Fruit fly (Drosophila melanogaster) whole organism, embryonic: Measurements from ENCODE around the gene Tsp29Fb.

Experiments
- Antp ChIP-seq: fragments of 200-800 bp; sonication (Bioruptor generic); optimal IDR thresholded peaks from 3 replicates; lab custom pipeline; 2016; ENCODE audit warnings: missing biosample characterization, missing genetic modification characterization
- B-H2 ChIP-seq: fragments of 200-800 bp; sonication (Bioruptor generic); optimal IDR thresholded peaks from 2 replicates; lab custom pipeline; 2018; ENCODE audit warnings: missing biosample characterization, mild to moderate bottlenecking, missing genetic modification characterization
- CG10274 ChIP-seq: fragments of 200-800 bp; sonication (Bioruptor generic); optimal IDR thresholded peaks from 3 replicates; lab custom pipeline; 2017; ENCODE audit warnings: missing biosample characterization, mild to moderate bottlenecking, missing genetic modification characterization
- CG10959 ChIP-seq: fragments of 200-800 bp; sonication (Bioruptor generic); IDR thresholded peaks from 2 replicates; pipeline ENCODE4 v1.3.6; 2022; ENCODE audit warnings: missing biosample characterization, missing genetic modification characterization
- CG11723 ChIP-seq: fragments of 200-800 bp; sonication (Bioruptor generic); optimal IDR thresholded peaks from 2 replicates; lab custom pipeline; 2017; ENCODE audit warnings: missing biosample characterization, mild to moderate bottlenecking, missing genetic modification characterization
- CG13894 ChIP-seq: fragments of 200-800 bp; sonication (Bioruptor generic); optimal IDR thresholded peaks from 3 replicates; lab custom pipeline; 2018; ENCODE audit warnings: missing biosample characterization, mild to moderate bottlenecking, missing genetic modification characterization, moderate library complexity
- CG1603 ChIP-seq: fragments of 200-800 bp; sonication (Bioruptor generic); optimal IDR thresholded peaks from 2 replicates; lab custom pipeline; 2019; ENCODE audit warnings: missing biosample characterization, mild to moderate bottlenecking, missing genetic modification characterization, moderate library complexity
- CG1647 ChIP-seq: fragments of 200-800 bp; sonication (Bioruptor generic); optimal IDR thresholded peaks from 3 replicates; lab custom pipeline; 2016; ENCODE audit warnings: missing biosample characterization, missing genetic modification characterization
- CG1832 ChIP-seq: fragments of 200-800 bp; sonication (Bioruptor generic); optimal IDR thresholded peaks from 2 replicates; lab custom pipeline; 2017; ENCODE audit warnings: missing biosample characterization, mild to moderate bottlenecking, missing genetic modification characterization, inconsistent platforms
- CG2116 ChIP-seq: fragments of 200-800 bp; sonication (Bioruptor generic); optimal IDR thresholded peaks from 3 replicates; lab custom pipeline; 2018; ENCODE audit warnings: missing biosample characterization, mild to moderate bottlenecking, missing genetic modification characterization
- CG2712 ChIP-seq: fragments of 200-800 bp; optimal IDR thresholded peaks from 3 replicates; lab custom pipeline; 2019; ENCODE audit warnings: missing biosample characterization, mild to moderate bottlenecking, missing genetic modification characterization, moderate library complexity
- CG2875 ChIP-seq: fragments of 200-800 bp; sonication (Bioruptor generic); optimal IDR thresholded peaks from 2 replicates; lab custom pipeline; 2017; ENCODE audit warnings: missing biosample characterization, mild to moderate bottlenecking, missing genetic modification characterization, missing genetic modification reagents
- CG2889 ChIP-seq: fragments of 200-800 bp; sonication (Bioruptor generic); IDR thresholded peaks from 3 replicates; pipeline ENCODE4 v1.3.6; 2022; ENCODE audit warnings: missing biosample characterization, missing genetic modification characterization
- CG30431 ChIP-seq: fragments of 200-800 bp; sonication (Bioruptor generic); optimal IDR thresholded peaks from 2 replicates; lab custom pipeline; 2017; ENCODE audit warnings: missing biosample characterization, missing genetic modification characterization
- CG3163 ChIP-seq: fragments of 200-800 bp; sonication (Bioruptor generic); optimal IDR thresholded peaks from 3 replicates; lab custom pipeline; 2016; ENCODE audit warnings: missing biosample characterization, missing genetic modification characterization
- CG42726 ChIP-seq: fragments of 200-800 bp; sonication (Bioruptor generic); IDR thresholded peaks from 2 replicates; pipeline ENCODE4 v1.3.6; 2022; ENCODE audit warnings: missing biosample characterization, missing genetic modification characterization; ENCODE audit not compliant: partially characterized antibody
- CG5180 ChIP-seq: fragments of 200-800 bp; sonication (Bioruptor generic); optimal IDR thresholded peaks from 3 replicates; lab custom pipeline; 2017; ENCODE audit warnings: missing biosample characterization, missing genetic modification characterization, mild to moderate bottlenecking, moderate library complexity, missing genetic modification reagents
- CG6654 ChIP-seq: fragments of 200-800 bp; sonication (Bioruptor generic); optimal IDR thresholded peaks from 2 replicates; lab custom pipeline; 2017; ENCODE audit warnings: missing biosample characterization, mild to moderate bottlenecking, missing genetic modification characterization
- CG8944 ChIP-seq: fragments of 200-800 bp; sonication (Bioruptor generic); optimal IDR thresholded peaks from 3 replicates; lab custom pipeline; 2016; ENCODE audit warnings: missing biosample characterization, missing genetic modification characterization
- Dip3 ChIP-seq: fragments of 200-800 bp; sonication (Bioruptor generic); optimal IDR thresholded peaks from 3 replicates; lab custom pipeline; 2016; ENCODE audit warnings: missing biosample characterization, missing genetic modification characterization
- Drgx ChIP-seq: fragments of 200-800 bp; sonication (Bioruptor generic); IDR thresholded peaks from 2 replicates; pipeline ENCODE4 v1.3.6; 2022; ENCODE audit warnings: missing biosample characterization, missing genetic modification characterization
- Ets65A ChIP-seq: fragments of 200-800 bp; sonication (Bioruptor generic); peaks from one replicate; lab custom pipeline; 2016; ENCODE audit warnings: missing biosample characterization, missing genetic modification characterization
- Gug ChIP-seq: fragments of 200-800 bp; sonication (Bioruptor generic); IDR thresholded peaks from 4 replicates; pipeline ENCODE4 v1.3.6; 2022; ENCODE audit warnings: missing biosample characterization, missing genetic modification characterization
- Hmx ChIP-seq: fragments of 200-800 bp; sonication (Bioruptor generic); optimal IDR thresholded peaks from 2 replicates; lab custom pipeline; 2016; ENCODE audit warnings: missing biosample characterization, missing genetic modification characterization
- Hr3 ChIP-seq: fragments of 200-800 bp; sonication (Bioruptor generic); optimal IDR thresholded peaks from 3 replicates; lab custom pipeline; 2016; ENCODE audit warnings: missing biosample characterization, missing genetic modification characterization
- Max ChIP-seq: fragments of 200-800 bp; sonication (Bioruptor generic); optimal IDR thresholded peaks from 2 replicates; lab custom pipeline; 2016; ENCODE audit warnings: missing biosample characterization, mild to moderate bottlenecking, missing genetic modification characterization
- Mrtf ChIP-seq: fragments of 200-800 bp; sonication (Bioruptor generic); IDR thresholded peaks from 3 replicates; pipeline ENCODE4 v1.3.6; 2022; ENCODE audit warnings: missing biosample characterization, missing genetic modification characterization
- NC2α ChIP-seq: fragments of 200-800 bp; sonication (Bioruptor generic); optimal IDR thresholded peaks from 2 replicates; lab custom pipeline; 2016; ENCODE audit warnings: missing biosample characterization, missing genetic modification characterization
- NC2β ChIP-seq: fragments of 200-800 bp; sonication (Bioruptor generic); optimal IDR thresholded peaks from 2 replicates; lab custom pipeline; 2016; ENCODE audit warnings: missing biosample characterization, missing genetic modification characterization
- Oaz ChIP-seq: fragments of 200-800 bp; sonication (Bioruptor generic); IDR thresholded peaks from 2 replicates; pipeline ENCODE4 v1.3.6; 2022; ENCODE audit warnings: missing biosample characterization, missing genetic modification characterization
- Tbp ChIP-seq: fragments of >200 bp; optimal IDR thresholded peaks from 2 replicates; lab custom pipeline; 2018; ENCODE audit warnings: missing biosample characterization, missing genetic modification characterization
- abd-A ChIP-seq: fragments of 200-800 bp; sonication (Bioruptor generic); optimal IDR thresholded peaks from 3 replicates; lab custom pipeline; 2019; ENCODE audit warnings: missing biosample characterization, mild to moderate bottlenecking, missing genetic modification characterization, moderate library complexity
- chinmo ChIP-seq: fragments of 200-800 bp; sonication (Bioruptor generic); IDR thresholded peaks from 4 replicates; pipeline ENCODE4 v1.3.6; 2022; ENCODE audit warnings: missing biosample characterization, missing genetic modification characterization; ENCODE audit not compliant: partially characterized antibody
- crc ChIP-seq: fragments of 200-800 bp; sonication (Bioruptor generic); optimal IDR thresholded peaks from 2 replicates; lab custom pipeline; 2016; ENCODE audit warnings: missing biosample characterization, missing genetic modification characterization
- dimm ChIP-seq: fragments of 200-800 bp; sonication (Bioruptor generic); IDR thresholded peaks from 2 replicates; pipeline ENCODE4 v1.3.6; 2022; ENCODE audit warnings: missing biosample characterization, missing genetic modification characterization
- en ChIP-seq: fragments of 200-800 bp; sonication (Bioruptor generic); optimal IDR thresholded peaks from 2 replicates; lab custom pipeline; 2016; ENCODE audit warnings: missing biosample characterization, missing genetic modification characterization
- fd64A ChIP-seq: fragments of 200-800 bp; sonication (Bioruptor generic); optimal IDR thresholded peaks from 3 replicates; lab custom pipeline; 2018; ENCODE audit warnings: missing biosample characterization, mild to moderate bottlenecking, missing genetic modification characterization
- gce ChIP-seq: fragments of 200-800 bp; sonication (Bioruptor generic); IDR thresholded peaks from 3 replicates; pipeline ENCODE4 v1.3.6; 2022; ENCODE audit warnings: missing biosample characterization, missing genetic modification characterization
- gsb-n ChIP-seq: fragments of 200-800 bp; sonication (Bioruptor generic); optimal IDR thresholded peaks from 3 replicates; lab custom pipeline; 2018; ENCODE audit warnings: missing biosample characterization, mild to moderate bottlenecking, missing genetic modification characterization
- jing ChIP-seq: fragments of 200-800 bp; sonication (Bioruptor generic); optimal IDR thresholded peaks from 2 replicates; lab custom pipeline; 2018; ENCODE audit warnings: missing biosample characterization, mild to moderate bottlenecking, missing genetic modification characterization
- kay ChIP-seq: fragments of 200-800 bp; sonication (Bioruptor generic); optimal IDR thresholded peaks from 2 replicates; lab custom pipeline; 2016; ENCODE audit warnings: missing biosample characterization, missing genetic modification characterization
- kni ChIP-seq: fragments of 200-800 bp; sonication (Bioruptor generic); optimal IDR thresholded peaks from 3 replicates; lab custom pipeline; 2017; ENCODE audit warnings: mild to moderate bottlenecking, missing biosample characterization, missing genetic modification reagents, missing genetic modification characterization
- lab ChIP-seq: fragments of 200-800 bp; sonication (Bioruptor generic); optimal IDR thresholded peaks from 3 replicates; lab custom pipeline; 2017; ENCODE audit warnings: missing biosample characterization, missing genetic modification characterization, mild to moderate bottlenecking, moderate library complexity, missing genetic modification reagents
- lbe ChIP-seq: fragments of 200-800 bp; sonication (Bioruptor generic); optimal IDR thresholded peaks from 2 replicates; lab custom pipeline; 2016; ENCODE audit warnings: missing biosample characterization, mild to moderate bottlenecking, missing genetic modification characterization
- lola ChIP-seq, 3 experiments: fragments of >200 bp in 2 of 3; fragments of 200-800 bp in 1 of 3; sonication (Bioruptor generic) in 1 of 3; optimal IDR thresholded peaks; 2 replicates each; lab custom pipeline; 2017 to 2019; ENCODE audit warnings: missing biosample characterization in 3 of 3, missing genetic modification characterization in 3 of 3, mild to moderate bottlenecking in 1 of 3, moderate library complexity in 1 of 3
- p53 ChIP-seq: fragments of 200-800 bp; sonication (Bioruptor generic); optimal IDR thresholded peaks from 2 replicates; lab custom pipeline; 2016; ENCODE audit warnings: missing biosample characterization, missing genetic modification characterization
- sc ChIP-seq, 3 experiments: fragments of >200 bp in 2 of 3; fragments of 200-800 bp in 1 of 3; sonication (Bioruptor generic) in 1 of 3; optimal IDR thresholded peaks; 2 replicates in 2 of 3; 3 replicates in 1 of 3; lab custom pipeline; 2017; ENCODE audit warnings: mild to moderate bottlenecking in 1 of 3, missing biosample characterization in 1 of 3, missing genetic modification characterization in 1 of 3, missing genetic modification reagents in 1 of 3
- so ChIP-seq: fragments of 200-800 bp; sonication (Bioruptor generic); IDR thresholded peaks from 3 replicates; pipeline ENCODE4 v1.3.6; 2022; ENCODE audit warnings: missing biosample characterization, missing genetic modification characterization
- stwl ChIP-seq: fragments of 200-800 bp; sonication (Bioruptor generic); optimal IDR thresholded peaks from 3 replicates; lab custom pipeline; 2018; ENCODE audit warnings: missing biosample characterization, mild to moderate bottlenecking, missing genetic modification characterization, moderate library complexity
- tgo ChIP-seq: fragments of 200-800 bp; sonication (Bioruptor generic); IDR thresholded peaks from 3 replicates; pipeline ENCODE4 v1.3.6; 2022; ENCODE audit warnings: missing biosample characterization, missing genetic modification characterization
- tin ChIP-seq: fragments of 200-800 bp; sonication (Bioruptor generic); optimal IDR thresholded peaks from 3 replicates; lab custom pipeline; 2016; ENCODE audit warnings: missing biosample characterization, missing genetic modification characterization
- yki ChIP-seq: fragments of >200 bp; optimal IDR thresholded peaks from 3 replicates; lab custom pipeline; 2018

Tsp29Fb gene

dm6 chr2L:8888720-8889119 lies 48.5 kb upstream of the Tsp29Fb start (continued):
- TF ChIP-seq sc (optimal IDR thresholded peaks at IDR 0.05; lab: Kevin White, UChicago) (no peak), sc (GFP tag; optimal IDR thresholded peaks at IDR 0.05; lab: Kevin White, UChicago) (no peak), lbe (no peak), Gug (GFP tag; lab: Robert Waterston, UW) (no peak), CG42726 (GFP tag; lab: Robert Waterston, UW) (no peak), jing (GFP tag; lab: Kevin White, UChicago) (no peak), yki (lab: Kevin White, UChicago) (peak; percentile 28), kay (GFP tag; lab: Kevin White, UChicago) (no peak), dimm (GFP tag; lab: Robert Waterston, UW) (no peak), Drgx (GFP tag; lab: Robert Waterston, UW) (no peak), CG1647 (GFP tag; lab: Kevin White, UChicago) (no peak), stwl (tag; lab: Kevin White, UChicago) (peak; percentile 43), abd-A (tag; lab: Kevin White, UChicago) (no peak), CG30431 (GFP tag; lab: Kevin White, UChicago) (no peak), lab (no peak), Tbp (no peak), so (GFP tag; lab: Robert Waterston, UW) (no peak), p53 (GFP tag; lab: Kevin White, UChicago) (no peak), CG11723 (no peak), CG10274 (GFP tag; lab: Kevin White, UChicago) (no peak), Hr3 (GFP tag; lab: Kevin White, UChicago) (no peak), gsb-n (tag; lab: Kevin White, UChicago) (no peak), CG2712 (tag; lab: Kevin White, UChicago) (peak; percentile 34), tgo (GFP tag; lab: Robert Waterston, UW) (no peak), lola (GFP tag; optimal IDR thresholded peaks at IDR 0.05; lab: Kevin White, UChicago) (no peak), fd64A (GFP tag; lab: Kevin White, UChicago) (no peak), CG5180 (GFP tag; lab: Kevin White, UChicago) (no peak), CG3163 (GFP tag; lab: Kevin White, UChicago) (no peak), tin (no peak), CG13894 (tag; lab: Kevin White, UChicago) (no peak), kni (GFP tag; lab: Kevin White, UChicago) (no peak), chinmo (GFP tag; lab: Robert Waterston, UW) (no peak), Ets65A (GFP tag; lab: Kevin White, UChicago) (peak; percentile 78), Max (GFP tag; lab: Kevin White, UChicago) (no peak), CG2889 (GFP tag; lab: Robert Waterston, UW) (no peak), gce (GFP tag; lab: Robert Waterston, UW) (no peak), Dip3 (GFP tag; lab: Kevin White, UChicago) (no peak), en (no peak), CG6654 (GFP tag; lab: Kevin White, UChicago) (no peak), Oaz (no peak), NC2β (GFP tag; lab: Kevin White, UChicago) (no peak), Hmx (no peak), NC2α (no peak), CG2116 (GFP tag; lab: Kevin White, UChicago) (peak; percentile 91), Mrtf (GFP tag; lab: Robert Waterston, UW) (no peak), CG10959 (no peak), CG1603 (tag; lab: Kevin White, UChicago) (peak; percentile 3), crc (GFP tag; lab: Kevin White, UChicago) (no peak), CG8944 (GFP tag; lab: Kevin White, UChicago) (no peak), Antp (GFP tag; lab: Kevin White, UChicago) (no peak), B-H2 (GFP tag; lab: Kevin White, UChicago) (no peak), CG2875 (no peak), CG1832 (GFP tag; lab: Kevin White, UChicago) (no peak)
